Worm (Caenorhabditis elegans): ENCODE data around the gene C10C5.5.

ce11 chrIV:9401715-9402114, 20.5 kb downstream of the C10C5.5 start, which contains the start of gene F56D5.6:
- TF ChIP-seq him-1 (tag; optimal IDR thresholded peaks at IDR 0.05) (no peak), W03F9.2 (tag; optimal IDR thresholded peaks at IDR 0.05) (no peak), dao-5 (tag; optimal IDR thresholded peaks at IDR 0.05) (no peak)
